Fruit fly (Drosophila melanogaster) whole organism, embryonic: ENCODE measurements around the gene CG12947.

Experiments
- Blimp-1 ChIP-seq: fragments of 200-800 bp; sonication (Bioruptor generic); optimal IDR thresholded peaks from 3 replicates; lab custom pipeline; 2018; ENCODE audit warnings: missing biosample characterization, missing genetic modification characterization, mild to moderate bottlenecking, moderate library complexity, missing genetic modification reagents
- CG10267 ChIP-seq: fragments of 200-800 bp; sonication (Bioruptor generic); optimal IDR thresholded peaks from 2 replicates; lab custom pipeline; 2018; ENCODE audit warnings: missing biosample characterization, mild to moderate bottlenecking, missing genetic modification characterization, moderate library complexity
- CG10959 ChIP-seq: fragments of 200-800 bp; sonication (Bioruptor generic); IDR thresholded peaks from 2 replicates; pipeline ENCODE4 v1.3.6; 2022; ENCODE audit warnings: missing biosample characterization, missing genetic modification characterization
- CG12299 ChIP-seq: fragments of 200-800 bp; sonication (Bioruptor generic); optimal IDR thresholded peaks from 2 replicates; lab custom pipeline; 2018; ENCODE audit warnings: missing biosample characterization, mild to moderate bottlenecking, missing genetic modification characterization
- CG17328 ChIP-seq: fragments of 200-800 bp; sonication (Bioruptor generic); IDR thresholded peaks from 2 replicates; pipeline ENCODE4 v1.3.6; 2022; ENCODE audit warnings: missing biosample characterization, missing genetic modification characterization
- CG17612 ChIP-seq: fragments of 200-800 bp; sonication (Bioruptor generic); IDR thresholded peaks from 2 replicates; pipeline ENCODE4 v1.3.6; 2022; ENCODE audit warnings: missing biosample characterization, missing genetic modification characterization
- CG17829 ChIP-seq: fragments of 200-800 bp; optimal IDR thresholded peaks from 2 replicates; lab custom pipeline; 2019; ENCODE audit warnings: missing biosample characterization, mild to moderate bottlenecking, missing genetic modification characterization, moderate library complexity
- CG17912 ChIP-seq: fragments of 200-800 bp; sonication (Bioruptor generic); optimal IDR thresholded peaks from 2 replicates; lab custom pipeline; 2018; ENCODE audit warnings: missing biosample characterization, mild to moderate bottlenecking, missing genetic modification characterization
- CG30431 ChIP-seq: fragments of 200-800 bp; sonication (Bioruptor generic); optimal IDR thresholded peaks from 2 replicates; lab custom pipeline; 2017; ENCODE audit warnings: missing biosample characterization, missing genetic modification characterization
- CG31388 ChIP-seq: fragments of 200-800 bp; sonication (Bioruptor generic); optimal IDR thresholded peaks from 2 replicates; lab custom pipeline; 2016; ENCODE audit warnings: missing biosample characterization, missing genetic modification characterization
- CG33213 ChIP-seq: fragments of 200-800 bp; sonication (Bioruptor generic); optimal IDR thresholded peaks from 3 replicates; lab custom pipeline; 2016; ENCODE audit warnings: missing biosample characterization, missing genetic modification characterization
- CG6254 ChIP-seq: fragments of 200-800 bp; sonication (Bioruptor generic); optimal IDR thresholded peaks from 3 replicates; lab custom pipeline; 2017; ENCODE audit warnings: mild to moderate bottlenecking, missing biosample characterization, missing genetic modification reagents, missing genetic modification characterization
- CG6683 ChIP-seq: fragments of 200-800 bp; sonication (Bioruptor generic); optimal IDR thresholded peaks from 2 replicates; lab custom pipeline; 2017; ENCODE audit warnings: missing biosample characterization, mild to moderate bottlenecking, missing genetic modification characterization, missing genetic modification reagents
- CG7271 ChIP-seq: fragments of 200-800 bp; sonication (Bioruptor generic); optimal IDR thresholded peaks from 2 replicates; lab custom pipeline; 2018; ENCODE audit warnings: missing biosample characterization, mild to moderate bottlenecking, missing genetic modification characterization, moderate library complexity
- CG7786 ChIP-seq: fragments of 200-800 bp; sonication (Bioruptor generic); optimal IDR thresholded peaks from 2 replicates; lab custom pipeline; 2016; ENCODE audit warnings: missing biosample characterization, missing genetic modification characterization
- CG8089 ChIP-seq: fragments of 200-800 bp; sonication (Bioruptor generic); optimal IDR thresholded peaks from 3 replicates; lab custom pipeline; 2016; ENCODE audit warnings: missing biosample characterization, missing genetic modification characterization
- CG9817 ChIP-seq: fragments of 200-800 bp; sonication (Bioruptor generic); optimal IDR thresholded peaks from 2 replicates; lab custom pipeline; 2018; ENCODE audit warnings: missing biosample characterization, mild to moderate bottlenecking, missing genetic modification characterization, moderate library complexity
- D19B ChIP-seq: fragments of 200-800 bp; sonication (Bioruptor generic); optimal IDR thresholded peaks from 2 replicates; lab custom pipeline; 2017; ENCODE audit warnings: missing biosample characterization, mild to moderate bottlenecking, missing genetic modification characterization
- Dek ChIP-seq: fragments of 200-800 bp; sonication (Bioruptor generic); optimal IDR thresholded peaks from 3 replicates; lab custom pipeline; 2019; ENCODE audit warnings: missing biosample characterization, mild to moderate bottlenecking, missing genetic modification characterization, moderate library complexity
- Gug ChIP-seq: fragments of 200-800 bp; sonication (Bioruptor generic); IDR thresholded peaks from 4 replicates; pipeline ENCODE4 v1.3.6; 2022; ENCODE audit warnings: missing biosample characterization, missing genetic modification characterization
- Jarid2 ChIP-seq: fragments of 200-800 bp; sonication (Bioruptor generic); optimal IDR thresholded peaks from 3 replicates; lab custom pipeline; 2017; ENCODE audit warnings: mild to moderate bottlenecking, missing biosample characterization, missing genetic modification reagents, missing genetic modification characterization
- MBD-R2 ChIP-seq: fragments of 200-800 bp; sonication (Bioruptor generic); IDR thresholded peaks from 2 replicates; pipeline ENCODE4 v1.3.6; 2022; ENCODE audit warnings: missing biosample characterization, missing genetic modification characterization
- NFAT ChIP-seq: fragments of 200-800 bp; sonication (Bioruptor generic); IDR thresholded peaks from 2 replicates; pipeline ENCODE4 v1.3.6; 2022; ENCODE audit warnings: missing biosample characterization, missing genetic modification characterization
- Ptx1 ChIP-seq: fragments of 200-800 bp; sonication (Bioruptor generic); IDR thresholded peaks from 2 replicates; pipeline ENCODE4 v1.3.6; 2022; ENCODE audit warnings: missing biosample characterization, missing genetic modification characterization
- Sin3A ChIP-seq: fragments of >200 bp; optimal IDR thresholded peaks from 2 replicates; lab custom pipeline; 2018
- Sox100B ChIP-seq: fragments of 200-800 bp; sonication (Bioruptor generic); optimal IDR thresholded peaks from 3 replicates; lab custom pipeline; 2018; ENCODE audit warnings: missing biosample characterization, mild to moderate bottlenecking, missing genetic modification characterization
- TFAM ChIP-seq: fragments of 200-800 bp; sonication (Bioruptor generic); optimal IDR thresholded peaks from 2 replicates; lab custom pipeline; 2017; ENCODE audit warnings: missing biosample characterization, missing genetic modification characterization, inconsistent platforms
- Taf1 ChIP-seq: fragments of 200-800 bp; sonication (Bioruptor generic); IDR thresholded peaks from 2 replicates; pipeline ENCODE4 v1.3.6; 2022; ENCODE audit warnings: missing biosample characterization, missing genetic modification characterization
- Trl ChIP-seq, 3 experiments: fragments of >200 bp in 2 of 3; fragments of 200-800 bp in 1 of 3; sonication (Bioruptor generic) in 1 of 3; optimal IDR thresholded peaks; 2 replicates in 1 of 3; 3 replicates in 2 of 3; lab custom pipeline; 2016 to 2017; ENCODE audit warnings: missing biosample characterization in 1 of 3, missing genetic modification characterization in 1 of 3
- Xbp1 ChIP-seq: fragments of 200-800 bp; sonication (Bioruptor generic); optimal IDR thresholded peaks from 3 replicates; lab custom pipeline; 2016; ENCODE audit warnings: missing biosample characterization, mild to moderate bottlenecking, missing genetic modification characterization
- al ChIP-seq: fragments of 200-800 bp; sonication (Bioruptor generic); IDR thresholded peaks from 2 replicates; pipeline ENCODE4 v1.3.6; 2022; ENCODE audit warnings: missing biosample characterization, missing genetic modification characterization
- crp ChIP-seq, 2 experiments: fragments of 200-800 bp; sonication (Bioruptor generic); optimal IDR thresholded peaks; 2 replicates in 1 of 2; 3 replicates in 1 of 2; lab custom pipeline; 2017; ENCODE audit warnings: missing biosample characterization in 2 of 2, missing genetic modification characterization in 2 of 2, mild to moderate bottlenecking in 1 of 2, moderate library complexity in 1 of 2
- da ChIP-seq: fragments of 200-800 bp; sonication (Bioruptor generic); optimal IDR thresholded peaks from 2 replicates; lab custom pipeline; 2016; ENCODE audit warnings: missing biosample characterization, missing genetic modification characterization
- dati ChIP-seq: fragments of 200-800 bp; sonication (Bioruptor generic); IDR thresholded peaks from 2 replicates; pipeline ENCODE4 v1.3.6; 2022; ENCODE audit warnings: missing biosample characterization, missing genetic modification characterization
- fd3F ChIP-seq: fragments of 200-800 bp; sonication (Bioruptor generic); optimal IDR thresholded peaks from 2 replicates; lab custom pipeline; 2018; ENCODE audit warnings: missing biosample characterization, mild to moderate bottlenecking, missing genetic modification characterization, moderate library complexity
- grau ChIP-seq: fragments of 200-800 bp; optimal IDR thresholded peaks from 3 replicates; lab custom pipeline; 2019; ENCODE audit warnings: missing biosample characterization, mild to moderate bottlenecking, missing genetic modification characterization, moderate library complexity
- ken ChIP-seq: fragments of 200-800 bp; sonication (Bioruptor generic); IDR thresholded peaks from 3 replicates; pipeline ENCODE4 v1.3.6; 2022; ENCODE audit warnings: missing biosample characterization, missing genetic modification characterization
- klu ChIP-seq: fragments of 200-800 bp; sonication (Bioruptor generic); IDR thresholded peaks from 2 replicates; pipeline ENCODE4 v1.3.6; 2022; ENCODE audit warnings: missing biosample characterization, missing genetic modification characterization
- nmo ChIP-seq: fragments of 200-800 bp; sonication (Bioruptor generic); optimal IDR thresholded peaks from 2 replicates; lab custom pipeline; 2018; ENCODE audit warnings: missing biosample characterization, mild to moderate bottlenecking, missing genetic modification characterization, moderate library complexity
- odd ChIP-seq: fragments of 200-800 bp; sonication (Bioruptor generic); optimal IDR thresholded peaks from 2 replicates; lab custom pipeline; 2017; ENCODE audit warnings: missing biosample characterization, mild to moderate bottlenecking, missing genetic modification characterization
- p53 ChIP-seq: fragments of 200-800 bp; sonication (Bioruptor generic); optimal IDR thresholded peaks from 2 replicates; lab custom pipeline; 2016; ENCODE audit warnings: missing biosample characterization, missing genetic modification characterization
- prd ChIP-seq, 3 experiments: fragments of >200 bp in 2 of 3; fragments of 200-800 bp in 1 of 3; sonication (Bioruptor generic) in 1 of 3; optimal IDR thresholded peaks in 2 of 3; IDR thresholded peaks in 1 of 3; 2 replicates in 2 of 3; 3 replicates in 1 of 3; pipeline versions ENCODE4 v1.3.6 to Lab custom; 2017 to 2022; ENCODE audit warnings: missing biosample characterization in 1 of 3, missing genetic modification characterization in 1 of 3
- pros ChIP-seq: fragments of 200-800 bp; sonication (Bioruptor generic); optimal IDR thresholded peaks from 3 replicates; lab custom pipeline; 2019; ENCODE audit warnings: missing biosample characterization, mild to moderate bottlenecking, missing genetic modification characterization, moderate library complexity
- psq ChIP-seq: fragments of 200-800 bp; sonication (Bioruptor generic); optimal IDR thresholded peaks from 2 replicates; lab custom pipeline; 2017; ENCODE audit warnings: missing biosample characterization, missing genetic modification characterization
- sisA ChIP-seq: fragments of 200-800 bp; sonication (Bioruptor generic); IDR thresholded peaks from 2 replicates; pipeline ENCODE4 v1.3.6; 2022; ENCODE audit warnings: missing biosample characterization, missing genetic modification characterization
- slbo ChIP-seq: fragments of 200-800 bp; sonication (Bioruptor generic); IDR thresholded peaks from 2 replicates; pipeline ENCODE4 v1.3.6; 2022; ENCODE audit warnings: missing biosample characterization, missing genetic modification characterization
- stc ChIP-seq: fragments of 200-800 bp; sonication (Bioruptor generic); IDR thresholded peaks from 2 replicates; pipeline ENCODE4 v1.3.6; 2022; ENCODE audit warnings: missing biosample characterization, missing genetic modification characterization
- stwl ChIP-seq: fragments of 200-800 bp; sonication (Bioruptor generic); optimal IDR thresholded peaks from 3 replicates; lab custom pipeline; 2018; ENCODE audit warnings: missing biosample characterization, mild to moderate bottlenecking, missing genetic modification characterization, moderate library complexity
- tgo ChIP-seq: fragments of 200-800 bp; sonication (Bioruptor generic); IDR thresholded peaks from 3 replicates; pipeline ENCODE4 v1.3.6; 2022; ENCODE audit warnings: missing biosample characterization, missing genetic modification characterization
- ttk ChIP-seq: fragments of 200-800 bp; sonication (Bioruptor generic); IDR thresholded peaks from 2 replicates; pipeline ENCODE4 v2.1.2; 2022; ENCODE audit warnings: missing biosample characterization, missing genetic modification characterization
- yki ChIP-seq: fragments of >200 bp; optimal IDR thresholded peaks from 3 replicates; lab custom pipeline; 2018

The CG12947 gene

dm6 chr3R:9777941-9778360 is 1.9 kb upstream of the CG12947 start, which contains the start of gene RpS29 (continued):
- TF ChIP-seq nmo (GFP tag; lab: Kevin White, UChicago) (peak; percentile 78), ttk (peak; percentile 79), MBD-R2 (peak; percentile 78), Gug (GFP tag; lab: Robert Waterston, UW) (peak; percentile 87), Taf1 (0 out of 2 replicates have a peak, but pooled peaks have one; percentile 50), crp (GFP tag; optimal IDR thresholded peaks at IDR 0.05; lab: Kevin White, UChicago) (peak in 1 of 2 experiments; percentile 50), D19B (GFP tag; lab: Kevin White, UChicago) (no peak), CG7786 (GFP tag; lab: Kevin White, UChicago) (peak; percentile 86), CG9817 (peak; percentile 83), slbo (GFP tag; lab: Robert Waterston, UW) (peak; percentile 95), CG30431 (GFP tag; lab: Kevin White, UChicago) (peak; percentile 47), yki (lab: Kevin White, UChicago) (no peak), CG17829 (peak; percentile 74), dati (GFP tag; lab: Robert Waterston, UW) (no peak), Ptx1 (GFP tag; lab: Robert Waterston, UW) (peak; percentile 79), CG31388 (GFP tag; lab: Kevin White, UChicago) (no peak), CG8089 (peak; percentile 80), odd (GFP tag; lab: Kevin White, UChicago) (peak; percentile 72), grau (peak; percentile 76), NFAT (peak; percentile 94), CG10959 (peak; percentile 41; the same call in 1 of the 2 replicates), CG10267 (tag; lab: Kevin White, UChicago) (peak; percentile 84), stc (peak; percentile 71), CG17912 (GFP tag; lab: Kevin White, UChicago) (peak; percentile 88), Jarid2 (GFP tag; lab: Kevin White, UChicago) (peak; percentile 63), CG12299 (peak; percentile 66), stwl (tag; lab: Kevin White, UChicago) (peak; percentile 73), da (GFP tag; lab: Kevin White, UChicago) (peak; percentile 52), CG7271 (peak; percentile 60), CG17612 (peak; percentile 31; the same call in 1 of the 2 replicates), pros (GFP tag; lab: Kevin White, UChicago) (no peak), ken (GFP tag; lab: Robert Waterston, UW) (peak; percentile 92), Blimp-1 (peak; percentile 60), klu (GFP tag; lab: Robert Waterston, UW) (peak; percentile 31; the same call in 1 of the 2 replicates), CG17328 (peak; percentile 74), Trl (optimal IDR thresholded peaks at IDR 0.05; lab: Kevin White, UChicago) (no peak), Trl (GFP tag; optimal IDR thresholded peaks at IDR 0.05; lab: Kevin White, UChicago) (peak; percentile 91), Sin3A (peak; percentile 87), TFAM (no peak), al (peak; percentile 72), CG6683 (peak; percentile 73), Dek (peak; percentile 77), fd3F (GFP tag; lab: Kevin White, UChicago) (peak; percentile 55), psq (GFP tag; lab: Kevin White, UChicago) (peak; percentile 50), prd (optimal IDR thresholded peaks at IDR 0.05; lab: Kevin White, UChicago) (no peak), prd (GFP tag; IDR thresholded peaks at IDR 0.05; lab: Robert Waterston, UW) (peak; percentile 76), sisA (GFP tag; lab: Robert Waterston, UW) (peak; percentile 74), tgo (GFP tag; lab: Robert Waterston, UW) (peak; percentile 65), Xbp1 (peak; percentile 85), CG6254 (no peak), Sox100B (GFP tag; lab: Kevin White, UChicago) (no peak), p53 (peak; percentile 83), CG33213 (peak; percentile 94)
